Worm (Caenorhabditis elegans) whole organism, midembryonic: Measurements from ENCODE around the gene str-139.

ENCODE experiments used
- T22C8.4 ChIP-seq: fragments of 200-800 bp; sonication (Bioruptor generic); IDR thresholded peaks from 2 replicates; pipeline ENCODE4 v1.3.6; 2022; ENCODE audit warnings: missing genetic modification characterization, missing compliant biosample characterization
- cog-1 ChIP-seq: sonication (generic microtip); optimal IDR thresholded peaks from 2 replicates; lab custom pipeline; 2016; ENCODE audit warnings: missing genetic modification characterization, missing compliant biosample characterization
- flt-1 ChIP-seq: fragments of 200-800 bp; sonication (Bioruptor generic); IDR thresholded peaks from 2 replicates; pipeline ENCODE4 v1.3.6; 2022; ENCODE audit warnings: missing genetic modification characterization, missing compliant biosample characterization
- klf-2 ChIP-seq: fragments of 200-800 bp; sonication (Bioruptor generic); conservative IDR thresholded peaks from 2 replicates; pipeline ENCODE4 v1.3.6; 2022; ENCODE audit warnings: missing genetic modification reagents, missing genetic modification characterization, missing compliant biosample characterization
- med-1 ChIP-seq: sonication (generic microtip); optimal IDR thresholded peaks from 2 replicates; lab custom pipeline; 2017; ENCODE audit warnings: missing genetic modification characterization, mild to moderate bottlenecking, missing compliant biosample characterization, antibody characterized with exemption, missing genetic modification reagents; ENCODE audit not compliant: insufficient read depth
- ref-1 ChIP-seq: fragments of 200-800 bp; sonication (Bioruptor generic); conservative IDR thresholded peaks from 2 replicates; pipeline ENCODE4 v1.3.6; 2022; ENCODE audit warnings: missing genetic modification reagents, missing genetic modification characterization, missing compliant biosample characterization
- tab-1 ChIP-seq: fragments of 200-800 bp; sonication (Bioruptor generic); IDR thresholded peaks from 2 replicates; pipeline ENCODE4 v1.3.6; 2022; ENCODE audit warnings: missing genetic modification characterization, missing compliant biosample characterization
- ztf-23 ChIP-seq: fragments of 200-800 bp; sonication (Bioruptor generic); IDR thresholded peaks from 2 replicates; pipeline ENCODE4 v1.3.6; 2022; ENCODE audit warnings: missing genetic modification reagents, missing genetic modification characterization, missing compliant biosample characterization
- ztf-29 ChIP-seq: fragments of 200-800 bp; sonication (Bioruptor generic); IDR thresholded peaks from 2 replicates; pipeline ENCODE4 v1.3.6; 2022; ENCODE audit warnings: missing genetic modification reagents, missing genetic modification characterization, missing compliant biosample characterization

The str-139 gene

DNA sequence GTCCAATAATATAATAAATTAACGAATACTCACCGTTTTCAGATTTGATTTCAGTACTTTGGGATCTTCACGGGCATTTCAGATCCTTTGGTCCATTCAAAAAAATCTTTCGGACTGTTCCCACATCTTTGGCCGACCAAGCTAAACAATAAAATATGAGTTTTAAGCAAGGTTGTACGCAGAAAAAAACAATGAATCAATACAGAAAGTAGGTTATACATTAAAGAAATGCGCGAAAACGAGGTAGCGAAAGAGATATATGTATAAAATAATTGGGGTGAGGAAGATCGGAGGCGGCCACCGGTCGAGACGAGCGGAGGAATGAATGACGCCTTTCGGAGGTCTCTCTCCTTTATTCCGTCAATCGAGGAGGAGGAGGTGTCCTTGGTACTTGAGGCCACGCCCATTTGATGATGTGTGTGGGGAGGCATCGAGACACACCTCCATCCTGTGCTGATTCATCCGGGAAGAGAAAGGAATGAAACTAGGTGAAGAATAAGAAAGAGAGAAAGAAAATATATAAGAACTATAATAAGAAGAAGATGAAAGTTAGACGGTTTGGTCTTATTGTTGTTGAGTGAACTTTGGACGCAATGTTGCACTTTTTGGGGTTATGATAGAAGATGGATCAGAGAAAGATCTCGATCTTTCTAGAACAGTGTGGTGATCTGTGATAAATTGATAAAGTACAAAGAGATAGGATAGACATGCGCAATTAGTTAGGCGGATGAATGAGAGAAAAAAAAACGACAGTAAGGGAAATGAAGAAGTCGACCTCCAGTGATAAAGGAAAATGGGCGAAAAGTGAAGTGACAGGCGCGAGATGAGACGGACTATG, 21.5 kb downstream of the str-139 start:
- TF ChIP-seq cog-1 (tag; lab: Kevin White, UChicago) = no peak
- no peak for TF ChIP-seq klf-2 (GFP tag; lab: Robert Waterston, UW)
- no peak for TF ChIP-seq tab-1 (GFP tag; lab: Robert Waterston, UW)
- TF ChIP-seq ref-1 (GFP tag; lab: Robert Waterston, UW) = no peak
- TF ChIP-seq med-1 = no peak
- TF ChIP-seq T22C8.4 (GFP tag; lab: Robert Waterston, UW) = no peak
- TF ChIP-seq flt-1 (GFP tag; lab: Robert Waterston, UW) = no peak
- TF ChIP-seq ztf-23 (GFP tag; lab: Robert Waterston, UW) = no peak
- no peak for TF ChIP-seq ztf-29

- TF ChIP-seq ref-1 (GFP tag; lab: Robert Waterston, UW) = no peak
- no peak for TF ChIP-seq cog-1 (tag; lab: Kevin White, UChicago)
- TF ChIP-seq flt-1 (GFP tag; lab: Robert Waterston, UW) = peak; percentile 58; the same call in 1 of the 2 replicates
Observed at ce11 chrV:8039606-8040005, 22.4 kb downstream of the str-139 start.

ce11 chrV:8039085-8039525, 22.9 kb downstream of the str-139 start:
- TF ChIP-seq ztf-23 (GFP tag; lab: Robert Waterston, UW) (peak; percentile 56; the same call in 1 of the 2 replicates), med-1 (no peak), flt-1 (GFP tag; lab: Robert Waterston, UW) (peak; percentile 38), ztf-29 (no peak)

ce11 chrV:8035947-8036346, 26.0 kb downstream of the str-139 start, which contains the start of gene ZC513.14:
Gene ZC513.14, minus strand, starts transcription at chrV:8036047.
- no peak for TF ChIP-seq T22C8.4 (GFP tag; lab: Robert Waterston, UW)
- TF ChIP-seq med-1 = no peak
- TF ChIP-seq cog-1 (tag; lab: Kevin White, UChicago) = no peak
- no peak for TF ChIP-seq klf-2 (GFP tag; lab: Robert Waterston, UW)
- TF ChIP-seq tab-1 (GFP tag; lab: Robert Waterston, UW) = no peak
- no peak for TF ChIP-seq ztf-23 (GFP tag; lab: Robert Waterston, UW)

DNA sequence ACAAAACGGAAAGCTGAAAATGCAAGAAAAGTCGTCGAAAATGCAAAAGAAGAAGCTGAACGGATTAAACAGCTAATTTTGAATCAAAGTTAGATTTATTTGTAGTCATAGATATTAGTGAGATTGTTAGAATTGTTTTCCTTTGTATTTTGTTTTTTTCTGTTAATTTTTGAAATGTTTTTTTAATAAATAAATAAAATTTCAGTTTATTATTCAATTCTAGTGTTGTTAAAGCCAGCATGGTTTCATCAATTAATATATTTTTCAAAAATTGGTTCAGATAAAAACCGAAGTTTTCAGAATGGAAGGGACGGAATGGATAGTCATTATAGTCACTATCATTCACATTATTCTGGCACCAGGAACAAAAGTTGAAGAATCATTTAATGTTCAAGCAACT, 27.2 kb downstream of the str-139 start, which contains the start of gene algn-12:
Gene algn-12, plus strand, starts transcription at position 301 of the 400 bp plus-strand sequence.
- no peak for TF ChIP-seq ztf-29
- no peak for TF ChIP-seq klf-2 (GFP tag; lab: Robert Waterston, UW)
- TF ChIP-seq cog-1 (tag; lab: Kevin White, UChicago) = no peak
- no peak for TF ChIP-seq ref-1 (GFP tag; lab: Robert Waterston, UW)
- TF ChIP-seq T22C8.4 (GFP tag; lab: Robert Waterston, UW) = no peak
- TF ChIP-seq ztf-23 (GFP tag; lab: Robert Waterston, UW) = no peak
- TF ChIP-seq flt-1 (GFP tag; lab: Robert Waterston, UW) = no peak
- no peak for TF ChIP-seq med-1

ce11 chrV:8031121-8031520, 30.9 kb downstream of the str-139 start, which contains the start of gene vars-1:
Gene vars-1, plus strand, starts transcription at chrV:8031411.
- TF ChIP-seq cog-1 (tag; lab: Kevin White, UChicago) = no peak
- no peak for TF ChIP-seq tab-1 (GFP tag; lab: Robert Waterston, UW)
- no peak for TF ChIP-seq med-1
- no peak for TF ChIP-seq flt-1 (GFP tag; lab: Robert Waterston, UW)
- TF ChIP-seq T22C8.4 (GFP tag; lab: Robert Waterston, UW) = no peak
- no peak for TF ChIP-seq klf-2 (GFP tag; lab: Robert Waterston, UW)
- TF ChIP-seq ref-1 (GFP tag; lab: Robert Waterston, UW) = no peak
- no peak for TF ChIP-seq ztf-29
- TF ChIP-seq ztf-23 (GFP tag; lab: Robert Waterston, UW) = no peak

DNA sequence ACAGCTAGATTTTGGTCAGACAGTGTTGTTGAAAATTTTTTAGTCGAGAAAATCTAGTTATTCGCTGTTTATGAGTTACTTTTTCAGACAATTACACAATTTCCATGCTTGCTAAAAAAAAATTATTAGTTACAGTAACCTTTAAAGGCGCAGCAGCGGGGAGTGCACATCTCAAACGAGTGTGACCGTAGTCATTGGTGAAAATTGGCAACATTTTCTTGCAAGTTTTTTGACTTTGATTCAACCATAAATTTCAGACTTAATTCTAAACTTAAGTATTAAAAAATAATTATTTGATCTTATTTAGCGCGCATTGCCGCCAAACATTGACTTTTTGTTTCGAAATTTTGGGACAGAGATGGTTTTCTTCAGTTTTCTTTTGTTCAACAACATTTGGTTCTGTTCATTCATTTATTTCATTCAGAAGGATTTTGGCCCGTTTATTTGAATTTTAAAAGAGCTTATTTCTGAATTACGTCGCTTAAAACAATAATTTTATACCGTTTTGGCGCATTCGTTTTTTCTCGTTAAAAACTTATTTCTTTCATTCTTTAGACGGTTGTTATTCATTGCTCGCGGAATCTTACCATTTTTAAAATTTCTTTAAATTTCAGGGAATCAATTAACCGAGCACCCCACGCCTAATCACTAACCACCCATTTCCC, 33.0 kb downstream of the str-139 start, which contains the start of gene oma-2:
Gene oma-2, plus strand, starts transcription at position 615 of the 665 bp plus-strand sequence.
- TF ChIP-seq cog-1 (tag; lab: Kevin White, UChicago) (no peak), tab-1 (GFP tag; lab: Robert Waterston, UW) (no peak), med-1 (no peak), klf-2 (GFP tag; lab: Robert Waterston, UW) (no peak), flt-1 (GFP tag; lab: Robert Waterston, UW) (no peak), T22C8.4 (GFP tag; lab: Robert Waterston, UW) (no peak), ref-1 (GFP tag; lab: Robert Waterston, UW) (no peak), ztf-23 (GFP tag; lab: Robert Waterston, UW) (no peak), ztf-29 (no peak)

DNA sequence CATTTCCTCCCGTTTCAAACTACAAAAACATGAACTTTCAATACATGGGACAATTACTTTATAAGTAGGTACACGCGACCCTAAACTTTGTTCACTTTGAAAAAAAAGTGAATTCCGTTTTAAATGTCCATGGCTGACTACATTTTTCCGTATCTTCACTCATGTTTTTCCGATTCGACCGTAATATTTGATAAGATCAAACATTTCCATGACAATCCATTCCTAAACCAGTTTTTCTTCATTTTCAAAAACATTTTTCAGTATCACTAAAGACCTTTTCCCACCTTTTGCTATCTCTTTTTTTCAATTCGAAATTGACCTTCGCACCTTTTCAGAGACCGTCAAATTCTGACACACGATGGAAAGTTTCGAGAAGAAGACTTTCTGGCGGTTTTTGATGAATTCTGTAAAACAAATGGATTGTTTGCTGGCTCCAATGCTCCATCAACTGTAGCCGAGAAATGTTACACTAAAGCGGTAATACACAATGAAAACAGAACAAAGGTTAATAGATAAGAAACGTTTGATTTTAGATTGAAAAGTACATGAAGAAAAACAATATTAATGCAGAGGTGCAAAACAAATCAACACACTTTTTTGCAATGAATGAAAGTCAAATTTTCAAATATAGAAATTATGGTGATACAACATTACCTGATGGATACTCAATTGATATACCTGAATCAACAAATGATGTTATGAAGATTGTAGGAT, 34.4 kb downstream of the str-139 start:
- TF ChIP-seq ref-1 (GFP tag; lab: Robert Waterston, UW) (no peak), ztf-29 (no peak), ztf-23 (GFP tag; lab: Robert Waterston, UW) (no peak), med-1 (no peak), T22C8.4 (GFP tag; lab: Robert Waterston, UW) (no peak)

DNA sequence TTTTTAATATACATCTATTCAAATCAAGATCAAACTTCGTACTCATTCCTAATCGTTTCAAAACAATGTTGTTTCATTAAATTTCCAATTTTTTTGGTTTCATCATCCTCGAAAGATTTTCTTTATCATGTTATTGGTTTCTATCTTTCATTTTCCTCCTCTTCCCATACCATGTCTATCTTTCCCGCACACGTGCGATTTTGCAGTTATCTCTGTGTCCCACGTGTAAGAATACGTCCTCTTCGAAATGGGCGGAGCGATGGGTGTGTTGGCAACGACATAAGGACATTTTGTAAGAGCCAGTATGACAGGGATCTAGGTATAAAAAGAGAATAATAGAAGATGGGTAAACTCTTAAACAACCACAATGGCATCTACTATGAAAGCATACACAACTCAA, 35.6 kb downstream of the str-139 start, which contains the start of gene F43H9.4:
Gene F43H9.4, plus strand, starts transcription at position 366 of the 400 bp plus-strand sequence.
- TF ChIP-seq klf-2 (GFP tag; lab: Robert Waterston, UW) (no peak), ref-1 (GFP tag; lab: Robert Waterston, UW) (no peak), ztf-23 (GFP tag; lab: Robert Waterston, UW) (no peak), T22C8.4 (GFP tag; lab: Robert Waterston, UW) (no peak), med-1 (no peak), ztf-29 (no peak), cog-1 (tag; lab: Kevin White, UChicago) (no peak), tab-1 (GFP tag; lab: Robert Waterston, UW) (no peak), flt-1 (GFP tag; lab: Robert Waterston, UW) (no peak)
